Fruit fly (Drosophila melanogaster): ENCODE data around the gene Mur29B.

The Mur29B gene

dm6 chr2L:8365701-8366643 lies 14.0 kb downstream of the Mur29B start, which contains the start of gene Pp2A-29B:
Pp2A-29B (plus strand) TSS chr2L:8366038.
- TF ChIP-seq CG17801 (GFP tag; optimal IDR thresholded peaks at IDR 0.05; ENCODE audit: partially characterized antibody) = peak; percentile 32

dm6 chr2L:8370364-8371326 lies 18.7 kb downstream of the Mur29B start, which contains the start of gene CG17292:
CG17292 (plus strand) TSS chr2L:8370454.
- TF ChIP-seq CG17801 (GFP tag; optimal IDR thresholded peaks at IDR 0.05; ENCODE audit: partially characterized antibody) = peak; percentile 80

dm6 chr2L:8371354-8371937 lies 19.5 kb downstream of the Mur29B start:
- peak; percentile 49 for TF ChIP-seq CG17801 (GFP tag; optimal IDR thresholded peaks at IDR 0.05; ENCODE audit: partially characterized antibody)

dm6 chr2L:8372248-8372647 lies 20.3 kb downstream of the Mur29B start:
- TF ChIP-seq CG17801 (GFP tag; optimal IDR thresholded peaks at IDR 0.05; ENCODE audit: partially characterized antibody) = no peak

dm6 chr2L:8374235-8374634 lies 22.2 kb downstream of the Mur29B start, which contains the start of gene Wdr82:
Wdr82 (plus strand) TSS chr2L:8374461.
- TF ChIP-seq CG17801 (GFP tag; optimal IDR thresholded peaks at IDR 0.05; ENCODE audit: partially characterized antibody) = peak; percentile 12

dm6 chr2L:8376717-8377116 lies 24.7 kb downstream of the Mur29B start, which contains the start of the genes CG13390 and CG17294:
CG13390 (minus strand) TSS chr2L:8376797.
CG17294 (plus strand) TSS chr2L:8377035.
- TF ChIP-seq CG17801 (GFP tag; optimal IDR thresholded peaks at IDR 0.05; ENCODE audit: partially characterized antibody) = peak; percentile 100

- peak; percentile 72 for TF ChIP-seq CG17801 (GFP tag; optimal IDR thresholded peaks at IDR 0.05; ENCODE audit: partially characterized antibody)
Observed at dm6 chr2L:8381508-8382036, 29.6 kb downstream of the Mur29B start, which contains the start of gene AlaRS. AlaRS (minus strand) TSS chr2L:8381764.

- peak; percentile 63 for TF ChIP-seq CG17801 (GFP tag; optimal IDR thresholded peaks at IDR 0.05; ENCODE audit: partially characterized antibody)
Observed at dm6 chr2L:8382646-8383045, 30.7 kb downstream of the Mur29B start, which contains the start of the genes CG13392 and Rcd4. CG13392 (minus strand) TSS chr2L:8382807. Rcd4 (plus strand) TSS chr2L:8382861.

- TF ChIP-seq CG17801 (GFP tag; optimal IDR thresholded peaks at IDR 0.05; ENCODE audit: partially characterized antibody) = peak; percentile 98
Observed at dm6 chr2L:8384108-8384601, 32.2 kb downstream of the Mur29B start, which contains the start of the genes Dad1 and CG13384. Dad1 (minus strand) TSS chr2L:8384137. CG13384 (plus strand) TSS chr2L:8384455.

dm6 chr2L:8384985-8385519 lies 33.1 kb downstream of the Mur29B start:
- no peak for TF ChIP-seq CG17801 (GFP tag; optimal IDR thresholded peaks at IDR 0.05; ENCODE audit: partially characterized antibody)

- TF ChIP-seq CG17801 (GFP tag; optimal IDR thresholded peaks at IDR 0.05; ENCODE audit: partially characterized antibody) = no peak
Observed at dm6 chr2L:8385849-8386248, 33.9 kb downstream of the Mur29B start.

- TF ChIP-seq CG17801 (GFP tag; optimal IDR thresholded peaks at IDR 0.05; ENCODE audit: partially characterized antibody) = no peak
Observed at dm6 chr2L:8389231-8389630, 37.2 kb downstream of the Mur29B start, which contains the start of gene CG42819. CG42819 (minus strand) TSS chr2L:8389331.

dm6 chr2L:8392298-8392697 lies 40.3 kb downstream of the Mur29B start, which contains the start of gene CG42820:
CG42820 (minus strand) TSS chr2L:8392398.
- TF ChIP-seq CG17801 (GFP tag; optimal IDR thresholded peaks at IDR 0.05; ENCODE audit: partially characterized antibody) = no peak

All from ovary, adult (tissue).